Worm (Caenorhabditis elegans) whole organism, late embryonic: ENCODE measurements around the gene grl-26.

ENCODE experiments used
- F13H6.1 ChIP-seq: sonication (generic microtip); optimal IDR thresholded peaks from 2 replicates; lab custom pipeline; 2016; ENCODE audit warnings: missing genetic modification characterization, missing compliant biosample characterization
- ahr-1 ChIP-seq: sonication (generic microtip); optimal IDR thresholded peaks from 2 replicates; lab custom pipeline; 2016; ENCODE audit warnings: missing genetic modification characterization, missing compliant biosample characterization
- che-1 ChIP-seq: sonication (generic microtip); optimal IDR thresholded peaks from 2 replicates; lab custom pipeline; 2016; ENCODE audit warnings: mild to moderate bottlenecking, missing genetic modification characterization, missing compliant biosample characterization
- dmd-4 ChIP-seq: sonication (generic microtip); optimal IDR thresholded peaks from 2 replicates; lab custom pipeline; 2016; ENCODE audit warnings: borderline replicate concordance, missing genetic modification characterization, missing compliant biosample characterization
- elt-2 ChIP-seq: sonication (generic microtip); optimal IDR thresholded peaks from 2 replicates; lab custom pipeline; 2016; ENCODE audit warnings: missing genetic modification reagents, missing genetic modification characterization, missing compliant biosample characterization
- fkh-10 ChIP-seq: fragments of 150-350 bp; optimal IDR thresholded peaks from 2 replicates; lab custom pipeline; 2014; ENCODE audit warnings: missing biosample characterization, missing genetic modification reagents, missing genetic modification characterization
- lin-11 ChIP-seq: fragments of 200-800 bp; sonication (Bioruptor generic); optimal IDR thresholded peaks from 2 replicates; lab custom pipeline; 2018; ENCODE audit warnings: mild to moderate bottlenecking, missing genetic modification characterization, missing compliant biosample characterization
- nhr-11 ChIP-seq: fragments of 150-350 bp; optimal IDR thresholded peaks from 2 replicates; lab custom pipeline; 2014; ENCODE audit warnings: missing biosample characterization, missing genetic modification characterization

- no peak for TF ChIP-seq F13H6.1 (tag; lab: Kevin White, UChicago)
- TF ChIP-seq elt-2 (tag; lab: Kevin White, UChicago) = peak; percentile 52
- TF ChIP-seq fkh-10 (GFP tag; lab: Kevin White, UChicago) = no peak
- no peak for TF ChIP-seq lin-11 (tag; lab: Kevin White, UChicago)
- TF ChIP-seq nhr-11 = no peak
- TF ChIP-seq ahr-1 = no peak
- no peak for TF ChIP-seq dmd-4 (tag; lab: Kevin White, UChicago)
- no peak for TF ChIP-seq che-1 (tag; lab: Kevin White, UChicago)
Observed at ce11 chrIV:320380-320779, 2.2 kb downstream of the grl-26 start, which contains the start of gene dsc-4.
